Worm (Caenorhabditis elegans) whole organism, late embryonic: ENCODE measurements around the gene msp-40.

Source experiments
- F13H6.1 ChIP-seq: sonication (generic microtip); optimal IDR thresholded peaks from 2 replicates; lab custom pipeline; 2016; ENCODE audit warnings: missing genetic modification characterization, missing compliant biosample characterization
- T23F11.4 ChIP-seq: fragments of 200-800 bp; sonication (Bioruptor generic); optimal IDR thresholded peaks from 2 replicates; lab custom pipeline; 2018; ENCODE audit warnings: mild to moderate bottlenecking, missing genetic modification characterization, missing compliant biosample characterization
- ceh-14 ChIP-seq: sonication (generic microtip); optimal IDR thresholded peaks from 2 replicates; lab custom pipeline; 2016; ENCODE audit warnings: missing genotype, missing genetic modification characterization, missing compliant biosample characterization
- ceh-48 ChIP-seq: sonication (generic microtip); optimal IDR thresholded peaks from 2 replicates; lab custom pipeline; 2016; ENCODE audit warnings: missing genetic modification characterization, inconsistent platforms, missing compliant biosample characterization
- ets-4 ChIP-seq: sonication (generic microtip); optimal IDR thresholded peaks from 2 replicates; lab custom pipeline; 2016; ENCODE audit warnings: missing genetic modification characterization, missing compliant biosample characterization
- eyg-1 ChIP-seq: sonication (generic microtip); optimal IDR thresholded peaks from 2 replicates; lab custom pipeline; 2016; ENCODE audit warnings: missing genotype, missing genetic modification characterization, missing compliant biosample characterization
- lin-11 ChIP-seq: fragments of 200-800 bp; sonication (Bioruptor generic); optimal IDR thresholded peaks from 2 replicates; lab custom pipeline; 2018; ENCODE audit warnings: mild to moderate bottlenecking, missing genetic modification characterization, missing compliant biosample characterization
- pha-4 ChIP-seq: fragments of 150-350 bp; optimal IDR thresholded peaks from 2 replicates; lab custom pipeline; 2018; ENCODE audit warnings: missing biosample characterization, missing genetic modification reagents, missing genetic modification characterization
- tbx-2 ChIP-seq: sonication (generic microtip); optimal IDR thresholded peaks from 2 replicates; lab custom pipeline; 2016; ENCODE audit warnings: missing genetic modification characterization, missing compliant biosample characterization
- unc-55 ChIP-seq: sonication (generic microtip); optimal IDR thresholded peaks from 2 replicates; lab custom pipeline; 2017; ENCODE audit warnings: missing biosample characterization, missing genetic modification reagents, missing genetic modification characterization

ce11 chrII:4855489-4855888 is 30.3 kb downstream of the msp-40 start:
- TF ChIP-seq lin-11 (tag; lab: Kevin White, UChicago) (no peak), ceh-48 (tag; lab: Kevin White, UChicago) (no peak), T23F11.4 (GFP tag; lab: Kevin White, UChicago) (no peak), F13H6.1 (no peak), tbx-2 (no peak), ets-4 (no peak), ceh-14 (no peak), pha-4 (tag; lab: Kevin White, UChicago) (no peak), eyg-1 (tag; lab: Kevin White, UChicago) (no peak), unc-55 (GFP tag; lab: Kevin White, UChicago) (no peak)
